Fruit fly (Drosophila melanogaster): ENCODE results near the gene CYLD.
A peak's percentile ranks its signal among the peaks of the same experiment; 100 is the strongest.

CYLD gene

DNA sequence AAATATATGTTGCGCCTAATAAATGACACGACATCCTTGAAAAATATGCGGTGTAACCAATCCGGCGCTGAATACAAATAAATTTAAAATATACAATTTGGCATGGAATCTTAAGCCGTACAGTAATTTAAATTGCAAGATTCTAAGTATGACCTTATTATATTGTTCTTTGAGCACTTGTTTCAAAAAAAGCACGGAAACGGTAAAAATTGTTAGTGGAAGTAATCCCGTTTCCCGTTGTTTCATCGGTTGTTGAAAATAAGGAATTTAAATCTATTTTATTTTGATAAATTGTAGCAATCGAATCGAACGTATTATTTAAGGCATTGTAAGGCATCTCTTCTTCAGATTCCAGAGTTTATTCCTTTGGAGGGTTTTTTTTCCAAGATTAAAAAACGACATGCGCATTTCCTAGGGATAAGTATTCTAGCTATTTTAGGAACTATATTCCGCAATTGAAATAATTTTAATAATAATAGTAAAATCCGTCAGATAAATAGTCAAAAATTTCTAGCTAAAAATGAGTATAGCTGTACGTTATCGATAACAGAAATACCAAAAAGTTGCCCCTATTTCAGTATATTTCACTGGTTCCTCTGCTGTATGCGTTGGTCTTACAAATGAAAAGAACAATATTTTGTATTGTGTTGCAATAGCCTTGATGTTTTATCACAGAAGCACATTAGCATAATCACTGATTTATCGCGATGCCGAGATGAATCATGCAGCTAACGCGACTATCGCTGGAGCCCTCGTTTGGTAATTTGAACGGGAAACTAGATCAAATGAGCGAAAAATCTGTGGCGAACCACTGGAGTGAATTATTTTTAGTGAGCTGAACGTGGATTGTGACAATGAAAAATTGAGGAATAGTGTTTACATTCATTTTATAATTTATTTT lies 33.7 kb upstream of the CYLD start, which contains the start of gene GATAd (continued):
- peak; percentile 62 for TF ChIP-seq Dref (GFP tag; IDR thresholded peaks at IDR 0.05)
- no peak for TF ChIP-seq wor (GFP tag; IDR thresholded peaks at IDR 0.05)
- TF ChIP-seq Neu2 (GFP tag; optimal IDR thresholded peaks at IDR 0.05; ENCODE audit: borderline replicate concordance): no peak
- TF ChIP-seq CG15073 (GFP tag; optimal IDR thresholded peaks at IDR 0.05): no peak
- TF ChIP-seq CG3847 (GFP tag; IDR thresholded peaks at IDR 0.05): no peak
- TF ChIP-seq Dbx (GFP tag; IDR thresholded peaks at IDR 0.05): no peak
- peak; percentile 3 for TF ChIP-seq Sin3A (optimal IDR thresholded peaks at IDR 0.05)
- TF ChIP-seq disco-r (GFP tag; optimal IDR thresholded peaks at IDR 0.05): no peak
- TF ChIP-seq Jarid2 (GFP tag; optimal IDR thresholded peaks at IDR 0.05): no peak
- TF ChIP-seq CG7372 (GFP tag; IDR thresholded peaks at IDR 0.05): no peak
- TF ChIP-seq unc-4 (GFP tag; IDR thresholded peaks at IDR 0.05; ENCODE audit: partially characterized antibody): no peak; the same call in 1 of the 2 replicates
- no peak for TF ChIP-seq CG30431 (GFP tag; optimal IDR thresholded peaks at IDR 0.05)
- TF ChIP-seq CG34422 (GFP tag; IDR thresholded peaks at IDR 0.05): no peak
- TF ChIP-seq CG8281 (tag; optimal IDR thresholded peaks at IDR 0.05): peak; percentile 79
- TF ChIP-seq stc (GFP tag; IDR thresholded peaks at IDR 0.05): no peak
- TF ChIP-seq da (GFP tag; optimal IDR thresholded peaks at IDR 0.05): no peak
- no peak for TF ChIP-seq CG10274 (GFP tag; optimal IDR thresholded peaks at IDR 0.05)
- TF ChIP-seq dpn (GFP tag; optimal IDR thresholded peaks at IDR 0.05): peak in 1 of 2 experiments; percentile 23
- no peak for TF ChIP-seq Spps (tag; optimal IDR thresholded peaks at IDR 0.05)
- no peak for TF ChIP-seq ap (GFP tag; IDR thresholded peaks at IDR 0.05)
- TF ChIP-seq Adf1 (GFP tag; IDR thresholded peaks at IDR 0.05): no peak
- no peak for TF ChIP-seq CG12104 (GFP tag; optimal IDR thresholded peaks at IDR 0.05)
- TF ChIP-seq NK7.1 (GFP tag; optimal IDR thresholded peaks at IDR 0.05): no peak
- peak in 1 of 2 experiments; percentile 2 for TF ChIP-seq Pdp1 (GFP tag; optimal IDR thresholded peaks at IDR 0.05)
- TF ChIP-seq eyg (GFP tag; optimal IDR thresholded peaks at IDR 0.05): no peak
- TF ChIP-seq Opbp (GFP tag; IDR thresholded peaks at IDR 0.05; ENCODE audit: partially characterized antibody): no peak
- TF ChIP-seq NFAT (GFP tag; IDR thresholded peaks at IDR 0.05): no peak
- no peak for TF ChIP-seq CG10979 (tag; optimal IDR thresholded peaks at IDR 0.05)
- no peak for TF ChIP-seq cas (GFP tag; IDR thresholded peaks at IDR 0.05)
- no peak for TF ChIP-seq sens-2 (GFP tag; IDR thresholded peaks at IDR 0.05)
- TF ChIP-seq CTCF (GFP tag; optimal IDR thresholded peaks at IDR 0.05): peak; percentile 1
- peak; percentile 28 for TF ChIP-seq CG12299 (tag; optimal IDR thresholded peaks at IDR 0.05)
- TF ChIP-seq CG33213 (GFP tag; optimal IDR thresholded peaks at IDR 0.05): no peak
- TF ChIP-seq fu2 (GFP tag; optimal IDR thresholded peaks at IDR 0.05): no peak
- TF ChIP-seq CG32772 (GFP tag; IDR thresholded peaks at IDR 0.05): no peak
- no peak for TF ChIP-seq crc (GFP tag; optimal IDR thresholded peaks at IDR 0.05)
- no peak for TF ChIP-seq slou (GFP tag; optimal IDR thresholded peaks at IDR 0.05)
- TF ChIP-seq gce (GFP tag; IDR thresholded peaks at IDR 0.05): no peak
- TF ChIP-seq Max (GFP tag; optimal IDR thresholded peaks at IDR 0.05): no peak
- no peak for TF ChIP-seq Ssrp (tag; optimal IDR thresholded peaks at IDR 0.05)
- no peak for TF ChIP-seq CG34224 (GFP tag; IDR thresholded peaks at IDR 0.05; ENCODE audit: partially characterized antibody)
- no peak for TF ChIP-seq CG4282 (GFP tag; optimal IDR thresholded peaks at IDR 0.05)
- TF ChIP-seq CG13123 (GFP tag; optimal IDR thresholded peaks at IDR 0.05): no peak
- no peak for TF ChIP-seq pum (GFP tag; optimal IDR thresholded peaks at IDR 0.05)
- TF ChIP-seq CG1647 (GFP tag; optimal IDR thresholded peaks at IDR 0.05): no peak
- no peak for TF ChIP-seq shn (GFP tag; optimal IDR thresholded peaks at IDR 0.05)
- no peak for TF ChIP-seq CG17328 (GFP tag; IDR thresholded peaks at IDR 0.05)
- TF ChIP-seq lilli (GFP tag; optimal IDR thresholded peaks at IDR 0.05): peak; percentile 16
- no peak for TF ChIP-seq CG6654 (GFP tag; optimal IDR thresholded peaks at IDR 0.05)
- no peak for TF ChIP-seq vnd (GFP tag; IDR thresholded peaks at IDR 0.05; ENCODE audit: partially characterized antibody)
- no peak for TF ChIP-seq CG1792 (GFP tag; optimal IDR thresholded peaks at IDR 0.05)
- no peak for TF ChIP-seq CG1602 (GFP tag; optimal IDR thresholded peaks at IDR 0.05)
